Fruit fly (Drosophila melanogaster) whole organism, embryonic: Measurements from ENCODE around the gene InR.

Experiments
- Blimp-1 ChIP-seq: fragments of 200-800 bp; sonication (Bioruptor generic); optimal IDR thresholded peaks from 3 replicates; lab custom pipeline; 2018; ENCODE audit warnings: missing biosample characterization, missing genetic modification characterization, mild to moderate bottlenecking, moderate library complexity, missing genetic modification reagents
- C15 ChIP-seq: fragments of 200-800 bp; sonication (Bioruptor generic); IDR thresholded peaks from 3 replicates; pipeline ENCODE4 v1.3.6; 2022; ENCODE audit warnings: missing biosample characterization, missing genetic modification characterization
- CG10543 ChIP-seq: fragments of 200-800 bp; sonication (Bioruptor generic); optimal IDR thresholded peaks from 3 replicates; lab custom pipeline; 2017; ENCODE audit warnings: missing biosample characterization, mild to moderate bottlenecking, missing genetic modification characterization, moderate library complexity
- CG10565 ChIP-seq: fragments of 200-800 bp; sonication (Bioruptor generic); optimal IDR thresholded peaks from 3 replicates; lab custom pipeline; 2016; ENCODE audit warnings: missing biosample characterization, mild to moderate bottlenecking, missing genetic modification characterization
- CG10959 ChIP-seq: fragments of 200-800 bp; sonication (Bioruptor generic); IDR thresholded peaks from 2 replicates; pipeline ENCODE4 v1.3.6; 2022; ENCODE audit warnings: missing biosample characterization, missing genetic modification characterization
- CG10979 ChIP-seq: fragments of 200-800 bp; sonication (Bioruptor generic); optimal IDR thresholded peaks from 2 replicates; lab custom pipeline; 2018; ENCODE audit warnings: missing biosample characterization, mild to moderate bottlenecking, missing genetic modification characterization, moderate library complexity
- CG12299 ChIP-seq: fragments of 200-800 bp; sonication (Bioruptor generic); optimal IDR thresholded peaks from 2 replicates; lab custom pipeline; 2018; ENCODE audit warnings: missing biosample characterization, mild to moderate bottlenecking, missing genetic modification characterization
- CG13775 ChIP-seq: fragments of 200-800 bp; sonication (Bioruptor generic); optimal IDR thresholded peaks from 3 replicates; lab custom pipeline; 2017; ENCODE audit warnings: missing biosample characterization, mild to moderate bottlenecking, missing genetic modification characterization
- CG13894 ChIP-seq: fragments of 200-800 bp; sonication (Bioruptor generic); optimal IDR thresholded peaks from 3 replicates; lab custom pipeline; 2018; ENCODE audit warnings: missing biosample characterization, mild to moderate bottlenecking, missing genetic modification characterization, moderate library complexity
- CG14014 ChIP-seq: fragments of 200-800 bp; sonication (Bioruptor generic); IDR thresholded peaks from 2 replicates; pipeline ENCODE4 v1.3.6; 2022; ENCODE audit warnings: missing biosample characterization, missing genetic modification characterization
- CG17361 ChIP-seq: fragments of 200-800 bp; sonication (Bioruptor generic); IDR thresholded peaks from 3 replicates; pipeline ENCODE4 v1.3.6; 2022; ENCODE audit warnings: missing biosample characterization, missing genetic modification characterization
- CG17385 ChIP-seq: fragments of 200-800 bp; sonication (Bioruptor generic); optimal IDR thresholded peaks from 3 replicates; lab custom pipeline; 2018; ENCODE audit warnings: missing biosample characterization, mild to moderate bottlenecking, missing genetic modification characterization
- CG18262 ChIP-seq: fragments of 200-800 bp; optimal IDR thresholded peaks from 3 replicates; lab custom pipeline; 2019; ENCODE audit warnings: missing biosample characterization, mild to moderate bottlenecking, missing genetic modification characterization, moderate library complexity
- CG2199 ChIP-seq: fragments of 200-800 bp; sonication (Bioruptor generic); IDR thresholded peaks from 3 replicates; pipeline ENCODE4 v1.3.6; 2022; ENCODE audit warnings: missing biosample characterization, missing genetic modification characterization
- CG2875 ChIP-seq: fragments of 200-800 bp; sonication (Bioruptor generic); optimal IDR thresholded peaks from 2 replicates; lab custom pipeline; 2017; ENCODE audit warnings: missing biosample characterization, mild to moderate bottlenecking, missing genetic modification characterization, missing genetic modification reagents
- CG2889 ChIP-seq: fragments of 200-800 bp; sonication (Bioruptor generic); IDR thresholded peaks from 3 replicates; pipeline ENCODE4 v1.3.6; 2022; ENCODE audit warnings: missing biosample characterization, missing genetic modification characterization
- CG6272 ChIP-seq: fragments of 200-800 bp; sonication (Bioruptor generic); IDR thresholded peaks from 2 replicates; pipeline ENCODE4 v1.3.6; 2022; ENCODE audit warnings: missing biosample characterization, missing genetic modification characterization
- CG9609 ChIP-seq: fragments of 200-800 bp; sonication (Bioruptor generic); optimal IDR thresholded peaks from 3 replicates; lab custom pipeline; 2016; ENCODE audit warnings: missing biosample characterization, missing genetic modification characterization
- CG9727 ChIP-seq: fragments of 200-800 bp; sonication (Bioruptor generic); optimal IDR thresholded peaks from 3 replicates; lab custom pipeline; 2017; ENCODE audit warnings: missing biosample characterization, mild to moderate bottlenecking, missing genetic modification characterization
- D19B ChIP-seq: fragments of 200-800 bp; sonication (Bioruptor generic); optimal IDR thresholded peaks from 2 replicates; lab custom pipeline; 2017; ENCODE audit warnings: missing biosample characterization, mild to moderate bottlenecking, missing genetic modification characterization
- H15 ChIP-seq: fragments of 200-800 bp; sonication (Bioruptor generic); IDR thresholded peaks from 3 replicates; pipeline ENCODE4 v1.3.6; 2022; ENCODE audit warnings: missing biosample characterization, missing genetic modification characterization
- HLHmδ ChIP-seq: fragments of 200-800 bp; sonication (Bioruptor generic); optimal IDR thresholded peaks from 2 replicates; lab custom pipeline; 2018; ENCODE audit warnings: missing biosample characterization, mild to moderate bottlenecking, missing genetic modification characterization, moderate library complexity
- MBD-R2 ChIP-seq: fragments of 200-800 bp; sonication (Bioruptor generic); IDR thresholded peaks from 2 replicates; pipeline ENCODE4 v1.3.6; 2022; ENCODE audit warnings: missing biosample characterization, missing genetic modification characterization
- PHDP ChIP-seq: fragments of 200-800 bp; sonication (Bioruptor generic); optimal IDR thresholded peaks from 3 replicates; lab custom pipeline; 2018; ENCODE audit warnings: missing biosample characterization, mild to moderate bottlenecking, missing genetic modification characterization, moderate library complexity
- Six4 ChIP-seq: fragments of 200-800 bp; sonication (Bioruptor generic); optimal IDR thresholded peaks from 2 replicates; lab custom pipeline; 2016; ENCODE audit warnings: missing biosample characterization, missing genetic modification characterization
- Sry-β ChIP-seq: fragments of 200-800 bp; sonication (Bioruptor generic); optimal IDR thresholded peaks from 2 replicates; lab custom pipeline; 2018; ENCODE audit warnings: missing biosample characterization, mild to moderate bottlenecking, missing genetic modification characterization, moderate library complexity
- Trl ChIP-seq, 3 experiments: fragments of >200 bp in 2 of 3; fragments of 200-800 bp in 1 of 3; sonication (Bioruptor generic) in 1 of 3; optimal IDR thresholded peaks; 2 replicates in 1 of 3; 3 replicates in 2 of 3; lab custom pipeline; 2016 to 2017; ENCODE audit warnings: missing biosample characterization in 1 of 3, missing genetic modification characterization in 1 of 3
- ac ChIP-seq: fragments of 200-800 bp; sonication (Bioruptor generic); optimal IDR thresholded peaks from 3 replicates; lab custom pipeline; 2017; ENCODE audit warnings: missing biosample characterization, mild to moderate bottlenecking, missing genetic modification characterization
- al ChIP-seq: fragments of 200-800 bp; sonication (Bioruptor generic); IDR thresholded peaks from 2 replicates; pipeline ENCODE4 v1.3.6; 2022; ENCODE audit warnings: missing biosample characterization, missing genetic modification characterization
- ash1 ChIP-seq: fragments of 200-800 bp; sonication (Bioruptor generic); optimal IDR thresholded peaks from 2 replicates; lab custom pipeline; 2018; ENCODE audit warnings: missing biosample characterization, mild to moderate bottlenecking, missing genetic modification characterization
- az2 ChIP-seq: fragments of 200-800 bp; sonication (Bioruptor generic); optimal IDR thresholded peaks from 3 replicates; lab custom pipeline; 2016; ENCODE audit warnings: missing biosample characterization, missing genetic modification characterization
- ci ChIP-seq: fragments of 200-800 bp; sonication (Bioruptor generic); IDR thresholded peaks from 3 replicates; pipeline ENCODE4 v1.3.6; 2022; ENCODE audit warnings: missing biosample characterization, missing genetic modification characterization
- danr ChIP-seq: fragments of 200-800 bp; sonication (Bioruptor generic); IDR thresholded peaks from 2 replicates; pipeline ENCODE4 v1.3.6; 2022; ENCODE audit warnings: missing biosample characterization, missing genetic modification characterization
- disco-r ChIP-seq: fragments of 200-800 bp; sonication (Bioruptor generic); optimal IDR thresholded peaks from 2 replicates; lab custom pipeline; 2016; ENCODE audit warnings: missing biosample characterization, missing genetic modification characterization
- emc ChIP-seq: fragments of 200-800 bp; sonication (Bioruptor generic); optimal IDR thresholded peaks from 2 replicates; lab custom pipeline; 2016; ENCODE audit warnings: missing biosample characterization, missing genetic modification characterization
- fru ChIP-seq: fragments of >200 bp; optimal IDR thresholded peaks from 2 replicates; lab custom pipeline; 2017
- gcm ChIP-seq: fragments of 200-800 bp; sonication (Bioruptor generic); optimal IDR thresholded peaks from 2 replicates; lab custom pipeline; 2019; ENCODE audit warnings: missing biosample characterization, mild to moderate bottlenecking, missing genetic modification characterization, moderate library complexity
- gsb-n ChIP-seq: fragments of 200-800 bp; sonication (Bioruptor generic); optimal IDR thresholded peaks from 3 replicates; lab custom pipeline; 2018; ENCODE audit warnings: missing biosample characterization, mild to moderate bottlenecking, missing genetic modification characterization
- ham ChIP-seq: fragments of 200-800 bp; sonication (Bioruptor generic); IDR thresholded peaks from 2 replicates; pipeline ENCODE4 v1.3.6; 2022; ENCODE audit warnings: missing biosample characterization, missing genetic modification characterization
- hkb ChIP-seq, 2 experiments: fragments of 200-800 bp in 1 of 2; fragments of >200 bp in 1 of 2; sonication (Bioruptor generic) in 1 of 2; IDR thresholded peaks in 1 of 2; optimal IDR thresholded peaks in 1 of 2; 2 replicates each; pipeline versions ENCODE4 v1.3.6 to Lab custom; 2017 to 2022; ENCODE audit warnings: missing biosample characterization in 1 of 2, missing genetic modification characterization in 1 of 2
- klu ChIP-seq: fragments of 200-800 bp; sonication (Bioruptor generic); IDR thresholded peaks from 2 replicates; pipeline ENCODE4 v1.3.6; 2022; ENCODE audit warnings: missing biosample characterization, missing genetic modification characterization
- kni ChIP-seq: fragments of 200-800 bp; sonication (Bioruptor generic); optimal IDR thresholded peaks from 3 replicates; lab custom pipeline; 2017; ENCODE audit warnings: mild to moderate bottlenecking, missing biosample characterization, missing genetic modification reagents, missing genetic modification characterization
- mld ChIP-seq: fragments of 200-800 bp; sonication (Bioruptor generic); IDR thresholded peaks from 3 replicates; pipeline ENCODE4 v1.3.6; 2022; ENCODE audit warnings: missing biosample characterization, missing genetic modification characterization; ENCODE audit not compliant: partially characterized antibody
- pros ChIP-seq: fragments of 200-800 bp; sonication (Bioruptor generic); optimal IDR thresholded peaks from 3 replicates; lab custom pipeline; 2019; ENCODE audit warnings: missing biosample characterization, mild to moderate bottlenecking, missing genetic modification characterization, moderate library complexity
- sd ChIP-seq: fragments of 200-800 bp; sonication (Bioruptor generic); optimal IDR thresholded peaks from 3 replicates; lab custom pipeline; 2018; ENCODE audit warnings: missing biosample characterization, mild to moderate bottlenecking, missing genetic modification characterization, moderate library complexity
- tgo ChIP-seq: fragments of 200-800 bp; sonication (Bioruptor generic); IDR thresholded peaks from 3 replicates; pipeline ENCODE4 v1.3.6; 2022; ENCODE audit warnings: missing biosample characterization, missing genetic modification characterization
- tio ChIP-seq: fragments of 200-800 bp; sonication (Bioruptor generic); optimal IDR thresholded peaks from 2 replicates; lab custom pipeline; 2017; ENCODE audit warnings: missing biosample characterization, missing genetic modification characterization, inconsistent platforms

The InR gene

DNA sequence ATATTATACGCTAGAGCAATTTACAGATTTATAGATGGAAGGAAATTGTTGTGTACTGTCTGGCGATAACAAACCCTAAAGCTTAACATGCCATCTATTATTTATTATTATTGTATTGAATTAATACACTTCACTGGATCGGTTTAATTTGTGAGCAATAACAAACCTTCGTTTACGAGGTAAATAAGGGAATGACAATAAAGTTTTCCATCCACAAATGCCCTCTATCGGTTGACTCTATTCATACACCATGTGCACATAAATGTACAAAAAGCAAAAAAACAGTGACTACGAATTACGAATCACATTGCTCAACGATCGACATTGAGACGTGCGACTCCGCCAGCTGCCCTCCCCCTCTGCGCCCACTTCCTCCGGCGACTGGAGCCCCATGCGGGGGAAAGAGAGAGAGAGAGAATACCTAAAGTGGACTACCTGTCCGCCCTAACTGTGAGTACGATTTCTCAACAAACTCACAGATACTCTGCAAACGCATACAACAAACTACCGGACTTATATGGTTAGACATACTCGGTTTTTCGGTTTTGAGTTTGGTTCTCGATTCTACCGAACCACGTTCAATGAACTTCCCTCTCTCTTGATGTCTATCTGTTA is 17.9 kb upstream of the InR start (continued):
- TF ChIP-seq al (GFP tag; lab: Robert Waterston, UW), result no peak
- peak; percentile 57 for TF ChIP-seq pros (GFP tag; lab: Kevin White, UChicago)
- no peak for TF ChIP-seq hkb (optimal IDR thresholded peaks at IDR 0.05; lab: Kevin White, UChicago)
- peak; percentile 51; the same call in 1 of the 2 replicates for TF ChIP-seq hkb (GFP tag; IDR thresholded peaks at IDR 0.05; lab: Robert Waterston, UW)
- TF ChIP-seq gcm (GFP tag; lab: Kevin White, UChicago), result peak; percentile 6
- peak; percentile 18 for TF ChIP-seq CG9727
- peak; percentile 25; the same call in 1 of the 3 replicates for TF ChIP-seq ci (GFP tag; lab: Robert Waterston, UW)
- TF ChIP-seq MBD-R2 (GFP tag; lab: Robert Waterston, UW), result peak; percentile 12; the same call in 1 of the 2 replicates
- peak; percentile 24 for TF ChIP-seq CG17385 (GFP tag; lab: Kevin White, UChicago)
- TF ChIP-seq ham, result no peak

DNA sequence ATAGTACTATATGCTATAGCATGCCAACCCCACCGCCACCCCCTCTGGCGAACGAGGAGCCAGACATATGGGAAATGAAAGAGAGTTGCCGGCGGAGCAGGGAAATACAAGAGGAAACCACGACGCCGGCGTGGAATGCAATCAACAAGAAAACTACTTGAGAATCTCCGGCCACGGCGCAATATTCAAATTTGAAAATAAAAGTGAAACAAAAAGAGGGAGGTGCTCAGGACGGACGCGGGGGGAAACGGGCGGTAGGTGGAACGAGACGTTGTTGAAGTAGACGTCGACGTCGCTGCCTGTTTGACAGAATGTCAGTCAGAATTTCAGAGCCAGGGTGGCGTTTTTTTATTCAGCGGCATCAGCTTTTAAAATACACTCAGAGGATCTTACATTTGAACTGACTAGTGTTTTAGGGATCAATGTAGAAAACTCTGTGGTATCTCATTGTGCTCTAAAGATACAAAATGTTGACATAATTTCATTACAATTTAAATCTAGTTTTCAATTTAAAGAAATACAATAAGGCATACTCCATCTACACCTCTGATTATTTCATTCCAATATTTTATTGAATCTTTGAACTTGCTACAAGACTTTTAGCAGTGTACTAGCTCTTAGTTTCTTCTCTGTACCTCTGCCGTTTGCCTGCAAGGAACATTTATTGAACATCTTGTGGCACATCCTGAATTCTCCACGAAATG is 17.0 kb upstream of the InR start:
- TF ChIP-seq tio (peak; percentile 16), HLHmδ (GFP tag; lab: Kevin White, UChicago) (no peak), kni (GFP tag; lab: Kevin White, UChicago) (no peak), Six4 (no peak), ac (no peak), danr (no peak), CG2875 (GFP tag; lab: Kevin White, UChicago) (no peak), CG2889 (GFP tag; lab: Robert Waterston, UW) (no peak), CG10565 (GFP tag; lab: Kevin White, UChicago) (no peak), Sry-β (GFP tag; lab: Kevin White, UChicago) (no peak), CG13894 (tag; lab: Kevin White, UChicago) (peak; percentile 8), D19B (GFP tag; lab: Kevin White, UChicago) (no peak), CG9609 (no peak), klu (GFP tag; lab: Robert Waterston, UW) (no peak), CG6272 (no peak), disco-r (GFP tag; lab: Kevin White, UChicago) (no peak), az2 (GFP tag; lab: Kevin White, UChicago) (no peak), CG10959 (GFP tag; lab: Robert Waterston, UW) (no peak), ash1 (no peak), CG17361 (GFP tag; lab: Robert Waterston, UW) (no peak), mld (no peak), CG12299 (tag; lab: Kevin White, UChicago) (no peak), emc (GFP tag; lab: Kevin White, UChicago) (no peak), CG18262 (no peak), CG10543 (GFP tag; lab: Kevin White, UChicago) (no peak), CG10979 (tag; lab: Kevin White, UChicago) (peak; percentile 36), CG13775 (no peak), CG2199 (GFP tag; lab: Robert Waterston, UW) (0 out of 3 replicates have a peak, but pooled peaks have one; percentile 17), PHDP (no peak), gsb-n (tag; lab: Kevin White, UChicago) (no peak), tgo (no peak), CG14014 (GFP tag; lab: Robert Waterston, UW) (no peak), Trl (optimal IDR thresholded peaks at IDR 0.05; lab: Kevin White, UChicago) (no peak), Trl (GFP tag; optimal IDR thresholded peaks at IDR 0.05; lab: Kevin White, UChicago) (no peak), H15 (GFP tag; lab: Robert Waterston, UW) (no peak), fru (lab: Kevin White, UChicago) (no peak), C15 (no peak), sd (tag; lab: Kevin White, UChicago) (peak; percentile 19), Blimp-1 (peak; percentile 56)
